Worm (Caenorhabditis elegans) whole organism, L1 larva: Measurements from ENCODE around the gene snap-29.

Experiments used
- C04F5.9 ChIP-seq: sonication (generic microtip); optimal IDR thresholded peaks from 2 replicates; lab custom pipeline; 2016; ENCODE audit warnings: missing genetic modification characterization, missing compliant biosample characterization
- C16A3.4 ChIP-seq: fragments of 150-350 bp; optimal IDR thresholded peaks from 2 replicates; lab custom pipeline; 2014; ENCODE audit warnings: missing biosample characterization, missing genetic modification characterization
- aha-1 ChIP-seq: fragments of 150-350 bp; optimal IDR thresholded peaks from 2 replicates; lab custom pipeline; 2014; ENCODE audit warnings: missing biosample characterization, missing genetic modification characterization
- alr-1 ChIP-seq: fragments of 200-800 bp; sonication (Bioruptor generic); optimal IDR thresholded peaks from 2 replicates; lab custom pipeline; 2018; ENCODE audit warnings: borderline replicate concordance, mild to moderate bottlenecking, missing genetic modification characterization, missing compliant biosample characterization
- aly-2 ChIP-seq: fragments of 150-350 bp; optimal IDR thresholded peaks from 2 replicates; lab custom pipeline; 2014; ENCODE audit warnings: missing biosample characterization, missing genetic modification characterization
- blmp-1 ChIP-seq: fragments of 150-350 bp; optimal IDR thresholded peaks from 2 replicates; lab custom pipeline; 2014; ENCODE audit warnings: missing biosample characterization, missing genetic modification characterization
- ceh-82 ChIP-seq, 3 experiments: fragments of 150-350 bp in 1 of 3; sonication (generic microtip) in 2 of 3; optimal IDR thresholded peaks; 2 replicates each; lab custom pipeline; 2014 to 2017; ENCODE audit warnings: missing biosample characterization in 3 of 3, missing genetic modification characterization in 3 of 3
- ceh-88 ChIP-seq: fragments of 200-800 bp; sonication (Bioruptor generic); IDR thresholded peaks from 2 replicates; pipeline ENCODE4 v1.3.6; 2022; ENCODE audit warnings: missing genetic modification characterization, missing compliant biosample characterization
- ces-1 ChIP-seq: fragments of 150-350 bp; optimal IDR thresholded peaks from 2 replicates; lab custom pipeline; 2014; ENCODE audit warnings: missing biosample characterization, missing genetic modification reagents, missing genetic modification characterization
- dpl-1 ChIP-seq, 3 experiments: fragments of 150-350 bp in 2 of 3; sonication (generic microtip) in 1 of 3; optimal IDR thresholded peaks; 2 replicates each; lab custom pipeline; 2014 to 2017; ENCODE audit warnings: missing biosample characterization in 3 of 3, missing genetic modification characterization in 3 of 3, missing genetic modification reagents in 3 of 3
- dsc-1 ChIP-seq: sonication (generic microtip); optimal IDR thresholded peaks from 2 replicates; lab custom pipeline; 2016; ENCODE audit warnings: mild to moderate bottlenecking, missing genetic modification characterization, missing compliant biosample characterization
- efl-1 ChIP-seq, 4 experiments: fragments of 150-350 bp; optimal IDR thresholded peaks in 3 of 4; peaks in 1 of 4; 1 replicate in 1 of 4; 2 replicates in 3 of 4; lab custom pipeline; 2014; ENCODE audit warnings: missing biosample characterization in 2 of 4, missing genetic modification characterization in 2 of 4, missing genetic modification reagents in 2 of 4
- egl-13 ChIP-seq: sonication (generic microtip); optimal IDR thresholded peaks from 2 replicates; lab custom pipeline; 2016; ENCODE audit warnings: missing genotype, missing genetic modification reagents, missing genetic modification characterization, missing compliant biosample characterization
- elt-2 ChIP-seq: sonication (generic microtip); optimal IDR thresholded peaks from 2 replicates; lab custom pipeline; 2016; ENCODE audit warnings: missing genetic modification characterization, mild to moderate bottlenecking, inconsistent platforms, missing compliant biosample characterization, missing genetic modification reagents
- elt-3 ChIP-seq, 6 experiments: fragments of 150-350 bp in 1 of 6; sonication (generic microtip); optimal IDR thresholded peaks; 2 replicates each; lab custom pipeline; 2017 to 2018; ENCODE audit warnings: missing biosample characterization in 6 of 6, missing genetic modification characterization in 6 of 6, inconsistent platforms in 1 of 6
- fkh-4 ChIP-seq: sonication (generic microtip); optimal IDR thresholded peaks from 2 replicates; lab custom pipeline; 2016; ENCODE audit warnings: missing compliant biosample characterization, missing genetic modification characterization, borderline replicate concordance
- fos-1 ChIP-seq: fragments of 150-350 bp; optimal IDR thresholded peaks from 2 replicates; lab custom pipeline; 2014; ENCODE audit warnings: missing biosample characterization, missing genetic modification characterization
- grh-1 ChIP-seq: fragments of 200-800 bp; sonication (Bioruptor generic); IDR thresholded peaks from 2 replicates; pipeline ENCODE4 v1.3.6; 2022; ENCODE audit warnings: missing genetic modification reagents, missing genetic modification characterization, missing compliant biosample characterization
- irx-1 ChIP-seq: sonication (generic microtip); optimal IDR thresholded peaks from 2 replicates; lab custom pipeline; 2016; ENCODE audit warnings: missing genetic modification characterization, missing compliant biosample characterization
- isw-1 ChIP-seq: fragments of 200-800 bp; sonication (Bioruptor generic); IDR thresholded peaks from 2 replicates; pipeline ENCODE4 v1.3.6; 2022; ENCODE audit warnings: missing genetic modification characterization, missing compliant biosample characterization
- lin-15B ChIP-seq: fragments of 150-350 bp; sonication (generic microtip); optimal IDR thresholded peaks from 3 replicates; lab custom pipeline; 2014; ENCODE audit warnings: missing biosample characterization, missing genetic modification characterization
- lin-39 ChIP-seq: fragments of 150-350 bp; optimal IDR thresholded peaks from 2 replicates; lab custom pipeline; 2014; ENCODE audit warnings: missing biosample characterization, missing genetic modification reagents, missing genetic modification characterization
- lir-3 ChIP-seq: sonication (generic microtip); optimal IDR thresholded peaks from 2 replicates; lab custom pipeline; 2016; ENCODE audit warnings: mild to moderate bottlenecking, missing genetic modification characterization, moderate library complexity, missing compliant biosample characterization; ENCODE audit not compliant: poor library complexity
- lsy-2 ChIP-seq, 2 experiments: fragments of 150-350 bp; optimal IDR thresholded peaks; 2 replicates each; lab custom pipeline; 2014; ENCODE audit warnings: missing biosample characterization in 2 of 2, missing genetic modification characterization in 2 of 2
- nhr-11 ChIP-seq: fragments of 150-350 bp; optimal IDR thresholded peaks from 2 replicates; lab custom pipeline; 2014; ENCODE audit warnings: missing biosample characterization, missing genetic modification characterization
- nhr-19 ChIP-seq: fragments of 200-800 bp; sonication (Bioruptor generic); conservative IDR thresholded peaks from 2 replicates; pipeline ENCODE4 v1.3.6; 2022; ENCODE audit warnings: missing genetic modification characterization, missing compliant biosample characterization
- nhr-20 ChIP-seq: sonication (generic microtip); optimal IDR thresholded peaks from 2 replicates; lab custom pipeline; 2016; ENCODE audit warnings: mild to moderate bottlenecking, missing genetic modification characterization, missing compliant biosample characterization
- nhr-28 ChIP-seq: fragments of 150-350 bp; optimal IDR thresholded peaks from 2 replicates; lab custom pipeline; 2014; ENCODE audit warnings: missing biosample characterization, missing genetic modification characterization
- nhr-71 ChIP-seq: sonication (generic microtip); optimal IDR thresholded peaks from 2 replicates; lab custom pipeline; 2016; ENCODE audit warnings: mild to moderate bottlenecking, missing genetic modification characterization, moderate library complexity, missing compliant biosample characterization
- nhr-76 ChIP-seq: sonication (generic microtip); optimal IDR thresholded peaks from 2 replicates; lab custom pipeline; 2017; ENCODE audit warnings: missing biosample characterization, missing genetic modification characterization
- nhr-85 ChIP-seq: sonication (generic microtip); peaks from one replicate; lab custom pipeline; 2016; ENCODE audit warnings: missing genetic modification characterization, inconsistent platforms, missing compliant biosample characterization
- nhr-90 ChIP-seq: sonication (generic microtip); optimal IDR thresholded peaks from 2 replicates; lab custom pipeline; 2016; ENCODE audit warnings: mild to moderate bottlenecking, missing genetic modification characterization, missing compliant biosample characterization; ENCODE audit not compliant: poor library complexity
- rnt-1 ChIP-seq: sonication (generic microtip); optimal IDR thresholded peaks from 2 replicates; lab custom pipeline; 2016; ENCODE audit warnings: mild to moderate bottlenecking, missing genetic modification characterization, moderate library complexity, missing compliant biosample characterization
- skn-1 ChIP-seq: fragments of 150-350 bp; optimal IDR thresholded peaks from 2 replicates; lab custom pipeline; 2014; ENCODE audit warnings: missing biosample characterization, missing genetic modification characterization
- snu-23 ChIP-seq: sonication (generic microtip); optimal IDR thresholded peaks from 2 replicates; lab custom pipeline; 2016; ENCODE audit warnings: missing genetic modification characterization, missing compliant biosample characterization
- swsn-7 ChIP-seq: sonication (generic microtip); optimal IDR thresholded peaks from 2 replicates; lab custom pipeline; 2016; ENCODE audit warnings: missing genetic modification characterization, missing compliant biosample characterization
- tlp-1 ChIP-seq: fragments of 150-350 bp; optimal IDR thresholded peaks from 2 replicates; lab custom pipeline; 2014; ENCODE audit warnings: missing biosample characterization, missing genetic modification characterization
- unc-30 ChIP-seq: sonication (generic microtip); optimal IDR thresholded peaks from 2 replicates; lab custom pipeline; 2017; ENCODE audit warnings: missing biosample characterization, missing genetic modification characterization
- zag-1 ChIP-seq: fragments of 150-350 bp; optimal IDR thresholded peaks from 2 replicates; lab custom pipeline; 2014; ENCODE audit warnings: missing biosample characterization, missing genetic modification characterization
- zip-4 ChIP-seq: fragments of 200-800 bp; sonication (Bioruptor generic); optimal IDR thresholded peaks from 2 replicates; lab custom pipeline; 2018; ENCODE audit warnings: mild to moderate bottlenecking, missing genetic modification characterization, moderate library complexity, missing compliant biosample characterization

Gene snap-29

DNA sequence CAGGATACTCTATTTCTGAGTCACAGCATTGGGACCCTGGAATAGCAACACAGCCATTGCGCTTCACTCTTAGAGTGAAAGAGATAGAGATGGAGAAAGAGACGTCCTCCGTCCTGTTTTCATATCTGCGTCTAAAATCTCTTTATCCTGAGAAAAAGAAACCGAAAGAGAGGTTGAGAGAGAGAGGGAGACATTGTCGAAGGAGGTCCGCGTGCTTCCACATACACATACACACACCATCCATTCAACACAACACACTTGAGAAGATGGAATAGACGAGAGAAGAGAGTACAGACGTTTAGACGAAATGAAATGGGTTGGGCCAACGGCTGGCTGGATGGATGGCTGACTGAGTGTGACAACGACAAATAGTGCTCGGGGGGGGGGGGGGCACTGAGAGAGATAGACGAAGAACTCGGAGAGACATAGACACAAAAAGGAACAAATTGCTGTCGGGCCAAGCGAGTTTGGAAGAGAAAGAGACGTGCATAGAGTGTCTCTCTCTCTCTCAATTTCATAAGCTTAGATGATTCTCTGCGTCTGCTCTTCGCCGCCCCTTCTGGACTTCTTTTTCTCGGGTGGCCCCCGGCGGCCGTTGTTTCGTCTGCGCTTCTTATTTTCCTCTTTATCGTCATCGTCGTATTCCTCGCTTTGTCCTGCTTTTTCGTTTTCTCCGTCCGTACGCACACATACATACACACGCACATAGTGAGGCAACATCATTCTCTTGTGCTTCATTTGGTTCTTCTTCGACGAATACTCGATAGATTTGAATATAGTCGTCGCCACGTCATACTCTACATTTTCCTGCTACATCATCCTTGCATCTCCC lies 24.1 kb downstream of the snap-29 start, which contains the start of gene F54F2.6 (continued):
- peak; percentile 92 for TF ChIP-seq fos-1 (tag; lab: Kevin White, UChicago)
- TF ChIP-seq lin-15B (tag; lab: Kevin White, UChicago) = no peak
- peak; percentile 86 for TF ChIP-seq nhr-11
- TF ChIP-seq nhr-20 = peak; percentile 90
- peak; percentile 73 to 79 for TF ChIP-seq efl-1 (optimal IDR thresholded peaks at IDR 0.05; lab: Kevin White, UChicago)
- peak; percentile 22 to 95 for TF ChIP-seq efl-1 (GFP tag; optimal IDR thresholded peaks at IDR 0.05 in 1 of 2; lab: Kevin White, UChicago)
- no peak for TF ChIP-seq tlp-1 (tag; lab: Kevin White, UChicago)
- peak in 1 of 6 experiments; percentile 23 for TF ChIP-seq elt-3 (tag; optimal IDR thresholded peaks at IDR 0.05; lab: Kevin White, UChicago)
- TF ChIP-seq lir-3 (tag; lab: Kevin White, UChicago) = peak; percentile 60
- no peak for TF ChIP-seq ces-1
- peak; percentile 93 for TF ChIP-seq egl-13 (tag; lab: Kevin White, UChicago)
- peak; percentile 73 for TF ChIP-seq ceh-88 (GFP tag; lab: Robert Waterston, UW)
- peak; percentile 46 for TF ChIP-seq aha-1 (tag; lab: Kevin White, UChicago)
- peak; percentile 90 for TF ChIP-seq nhr-19
- TF ChIP-seq fkh-4 (tag; lab: Kevin White, UChicago) = peak; percentile 79
- TF ChIP-seq rnt-1 (tag; lab: Kevin White, UChicago) = peak; percentile 86
- TF ChIP-seq nhr-71 (tag; lab: Kevin White, UChicago) = peak; percentile 98
- no peak for TF ChIP-seq nhr-28
- TF ChIP-seq lin-39 (tag; lab: Kevin White, UChicago) = peak; percentile 63
- peak; percentile 74 for TF ChIP-seq aly-2 (tag; lab: Kevin White, UChicago)
- TF ChIP-seq skn-1 (tag; lab: Kevin White, UChicago) = no peak
- TF ChIP-seq grh-1 = peak; percentile 55; the same call in 1 of the 2 replicates
- TF ChIP-seq swsn-7 = peak; percentile 94
- no peak for TF ChIP-seq C04F5.9
- TF ChIP-seq ceh-82 (tag; optimal IDR thresholded peaks at IDR 0.05; lab: Kevin White, UChicago) = peak; percentile 74 to 86 (median 75)
- peak; percentile 54 for TF ChIP-seq nhr-90 (tag; lab: Kevin White, UChicago)
- peak; percentile 90 for TF ChIP-seq snu-23
- peak; percentile 73 for TF ChIP-seq C16A3.4 (tag; lab: Kevin White, UChicago)
- TF ChIP-seq irx-1 = peak; percentile 89
- peak; percentile 73 for TF ChIP-seq isw-1
- TF ChIP-seq nhr-85 = peak; percentile 97
- no peak for TF ChIP-seq alr-1 (tag; lab: Kevin White, UChicago)
- TF ChIP-seq nhr-76 (tag; lab: Kevin White, UChicago) = peak; percentile 32
- TF ChIP-seq dpl-1 (GFP tag; optimal IDR thresholded peaks at IDR 0.05; lab: Kevin White, UChicago) = peak; percentile 26 to 60 (median 51)
- TF ChIP-seq zag-1 (tag; lab: Kevin White, UChicago) = peak; percentile 71
- peak; percentile 53 for TF ChIP-seq zip-4 (GFP tag; lab: Kevin White, UChicago)
- TF ChIP-seq elt-2 = peak; percentile 71
- peak; percentile 89 for TF ChIP-seq dsc-1 (tag; lab: Kevin White, UChicago)

DNA sequence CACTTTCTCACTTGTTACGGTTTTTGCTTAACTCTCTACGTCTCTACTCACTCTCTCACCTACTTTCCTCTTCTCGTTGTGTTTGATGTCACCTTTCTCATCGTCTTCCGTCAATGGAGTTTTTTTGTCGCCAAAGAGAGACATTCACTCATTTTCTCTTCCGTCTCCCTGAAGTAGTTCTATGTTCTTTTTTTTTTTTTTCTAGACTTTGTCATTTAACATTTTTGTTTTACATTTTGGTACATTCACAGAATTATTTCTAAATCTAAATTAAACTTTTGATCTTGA lies 24.7 kb downstream of the snap-29 start:
- TF ChIP-seq efl-1 (optimal IDR thresholded peaks at IDR 0.05; lab: Kevin White, UChicago) (no peak), efl-1 (GFP tag; optimal IDR thresholded peaks at IDR 0.05 in 1 of 2; lab: Kevin White, UChicago) (peak in 1 of 2 experiments; percentile 92), ceh-82 (tag; optimal IDR thresholded peaks at IDR 0.05; lab: Kevin White, UChicago) (peak in 1 of 3 experiments; percentile 1), nhr-85 (peak; percentile 17), lsy-2 (tag; optimal IDR thresholded peaks at IDR 0.05; lab: Kevin White, UChicago) (no peak), unc-30 (tag; lab: Kevin White, UChicago) (no peak), blmp-1 (peak; percentile 86)
